Worm (Caenorhabditis elegans) whole organism, late embryonic: ENCODE data around the gene tig-2.
"Not testable (repeated sequence)": the region's sequence is repeated elsewhere in the genome, so short reads cannot be mapped to it uniquely, and the experiment has no call there.

Experiments
- C08G9.2 ChIP-seq: sonication (generic microtip); optimal IDR thresholded peaks from 2 replicates; lab custom pipeline; 2016; ENCODE audit warnings: mild to moderate bottlenecking, missing genetic modification characterization, moderate library complexity, missing compliant biosample characterization
- C38D4.7 ChIP-seq: fragments of 200-800 bp; sonication (Bioruptor generic); optimal IDR thresholded peaks from 2 replicates; lab custom pipeline; 2018; ENCODE audit warnings: mild to moderate bottlenecking, missing genetic modification characterization, moderate library complexity, missing compliant biosample characterization
- F13H6.1 ChIP-seq: sonication (generic microtip); optimal IDR thresholded peaks from 2 replicates; lab custom pipeline; 2016; ENCODE audit warnings: missing genetic modification characterization, missing compliant biosample characterization
- K02D7.2 ChIP-seq: sonication (generic microtip); optimal IDR thresholded peaks from 2 replicates; lab custom pipeline; 2017; ENCODE audit warnings: mild to moderate bottlenecking, missing genetic modification characterization, missing compliant biosample characterization
- Y22D7AL.16 ChIP-seq: sonication (generic microtip); optimal IDR thresholded peaks from 2 replicates; lab custom pipeline; 2016; ENCODE audit warnings: missing genetic modification characterization, missing compliant biosample characterization
- ahr-1 ChIP-seq: sonication (generic microtip); optimal IDR thresholded peaks from 2 replicates; lab custom pipeline; 2016; ENCODE audit warnings: missing genetic modification characterization, missing compliant biosample characterization
- ama-1 ChIP-seq: fragments of 150-350 bp; optimal IDR thresholded peaks from 2 replicates; lab custom pipeline; 2014
- ceh-14 ChIP-seq: sonication (generic microtip); optimal IDR thresholded peaks from 2 replicates; lab custom pipeline; 2016; ENCODE audit warnings: missing genotype, missing genetic modification characterization, missing compliant biosample characterization
- ceh-18 ChIP-seq: sonication (generic microtip); optimal IDR thresholded peaks from 2 replicates; lab custom pipeline; 2016; ENCODE audit warnings: missing genetic modification characterization, missing compliant biosample characterization
- ceh-19 ChIP-seq: fragments of 200-800 bp; sonication (Bioruptor generic); optimal IDR thresholded peaks from 2 replicates; lab custom pipeline; 2018; ENCODE audit warnings: mild to moderate bottlenecking, missing genetic modification characterization, missing compliant biosample characterization
- ceh-22 ChIP-seq: sonication (generic microtip); optimal IDR thresholded peaks from 2 replicates; lab custom pipeline; 2017; ENCODE audit warnings: missing biosample characterization, missing genetic modification characterization
- ceh-24 ChIP-seq: sonication (generic microtip); optimal IDR thresholded peaks from 2 replicates; lab custom pipeline; 2016; ENCODE audit warnings: mild to moderate bottlenecking, missing genetic modification characterization, missing compliant biosample characterization
- ceh-30 ChIP-seq: fragments of 150-350 bp; optimal IDR thresholded peaks from 2 replicates; lab custom pipeline; 2014; ENCODE audit warnings: missing biosample characterization, missing genetic modification characterization
- ceh-45 ChIP-seq: fragments of 200-800 bp; sonication (Bioruptor generic); IDR thresholded peaks from 2 replicates; pipeline ENCODE4 v1.3.6; 2022; ENCODE audit warnings: missing genetic modification reagents, missing genetic modification characterization, missing compliant biosample characterization
- ceh-9 ChIP-seq: sonication (generic microtip); optimal IDR thresholded peaks from 2 replicates; lab custom pipeline; 2016; ENCODE audit warnings: mild to moderate bottlenecking, missing genetic modification characterization, inconsistent platforms, missing compliant biosample characterization
- che-1 ChIP-seq: sonication (generic microtip); optimal IDR thresholded peaks from 2 replicates; lab custom pipeline; 2016; ENCODE audit warnings: mild to moderate bottlenecking, missing genetic modification characterization, missing compliant biosample characterization
- dmd-4 ChIP-seq: sonication (generic microtip); optimal IDR thresholded peaks from 2 replicates; lab custom pipeline; 2016; ENCODE audit warnings: borderline replicate concordance, missing genetic modification characterization, missing compliant biosample characterization
- elt-2 ChIP-seq: sonication (generic microtip); optimal IDR thresholded peaks from 2 replicates; lab custom pipeline; 2016; ENCODE audit warnings: missing genetic modification reagents, missing genetic modification characterization, missing compliant biosample characterization
- ets-4 ChIP-seq: sonication (generic microtip); optimal IDR thresholded peaks from 2 replicates; lab custom pipeline; 2016; ENCODE audit warnings: missing genetic modification characterization, missing compliant biosample characterization
- eyg-1 ChIP-seq: sonication (generic microtip); optimal IDR thresholded peaks from 2 replicates; lab custom pipeline; 2016; ENCODE audit warnings: missing genotype, missing genetic modification characterization, missing compliant biosample characterization
- fax-1 ChIP-seq: sonication (generic microtip); optimal IDR thresholded peaks from 2 replicates; lab custom pipeline; 2016; ENCODE audit warnings: missing genotype, missing genetic modification characterization, missing compliant biosample characterization
- fkh-6 ChIP-seq: sonication (generic microtip); optimal IDR thresholded peaks from 2 replicates; lab custom pipeline; 2016; ENCODE audit warnings: missing genetic modification characterization, missing compliant biosample characterization
- hlh-15 ChIP-seq: sonication (generic microtip); optimal IDR thresholded peaks from 2 replicates; lab custom pipeline; 2016; ENCODE audit warnings: missing genetic modification characterization, missing compliant biosample characterization
- hlh-6 ChIP-seq: sonication (generic microtip); optimal IDR thresholded peaks from 2 replicates; lab custom pipeline; 2016; ENCODE audit warnings: missing genotype, missing genetic modification characterization, missing compliant biosample characterization
- hlh-8 ChIP-seq: sonication (generic microtip); optimal IDR thresholded peaks from 2 replicates; lab custom pipeline; 2016; ENCODE audit warnings: missing genotype, missing genetic modification characterization, missing compliant biosample characterization
- lim-6 ChIP-seq: sonication (generic microtip); optimal IDR thresholded peaks from 2 replicates; lab custom pipeline; 2016; ENCODE audit warnings: missing genetic modification characterization, missing compliant biosample characterization
- lin-11 ChIP-seq: fragments of 200-800 bp; sonication (Bioruptor generic); optimal IDR thresholded peaks from 2 replicates; lab custom pipeline; 2018; ENCODE audit warnings: mild to moderate bottlenecking, missing genetic modification characterization, missing compliant biosample characterization
- nhr-11 ChIP-seq: fragments of 150-350 bp; optimal IDR thresholded peaks from 2 replicates; lab custom pipeline; 2014; ENCODE audit warnings: missing biosample characterization, missing genetic modification characterization
- odd-2 ChIP-seq: sonication (generic microtip); optimal IDR thresholded peaks from 2 replicates; lab custom pipeline; 2017; ENCODE audit warnings: antibody characterized with exemption, mild to moderate bottlenecking, missing genetic modification characterization, missing compliant biosample characterization
- pag-3 ChIP-seq: sonication (generic microtip); optimal IDR thresholded peaks from 2 replicates; lab custom pipeline; 2016; ENCODE audit warnings: missing compliant biosample characterization, missing genetic modification characterization, borderline replicate concordance
- pax-1 ChIP-seq: fragments of 150-350 bp; optimal IDR thresholded peaks from 2 replicates; lab custom pipeline; 2014; ENCODE audit warnings: missing biosample characterization, missing genetic modification characterization
- ref-2 ChIP-seq: sonication (generic microtip); optimal IDR thresholded peaks from 2 replicates; lab custom pipeline; 2016; ENCODE audit warnings: missing genetic modification characterization, missing compliant biosample characterization
- rnt-1 ChIP-seq: sonication (generic microtip); optimal IDR thresholded peaks from 2 replicates; lab custom pipeline; 2016; ENCODE audit warnings: missing genetic modification characterization, missing compliant biosample characterization
- sox-2 ChIP-seq: fragments of 200-800 bp; sonication (Bioruptor generic); IDR thresholded peaks from 2 replicates; pipeline ENCODE4 v1.3.6; 2022; ENCODE audit warnings: missing genetic modification reagents, missing genetic modification characterization, missing compliant biosample characterization
- tbx-7 ChIP-seq: sonication (generic microtip); optimal IDR thresholded peaks from 2 replicates; lab custom pipeline; 2016; ENCODE audit warnings: missing genotype, missing genetic modification characterization, missing compliant biosample characterization
- unc-3 ChIP-seq, 2 experiments: fragments of 200-800 bp in 1 of 2; sonication (Bioruptor generic) in 1 of 2; sonication (generic microtip) in 1 of 2; conservative IDR thresholded peaks in 1 of 2; optimal IDR thresholded peaks in 1 of 2; 2 replicates each; pipeline versions ENCODE4 v1.3.6 to Lab custom; 2016 to 2022; ENCODE audit warnings: missing compliant biosample characterization in 2 of 2, missing genetic modification characterization in 2 of 2, missing genetic modification reagents in 1 of 2
- unc-55 ChIP-seq: sonication (generic microtip); optimal IDR thresholded peaks from 2 replicates; lab custom pipeline; 2017; ENCODE audit warnings: missing biosample characterization, missing genetic modification reagents, missing genetic modification characterization
- unc-86 ChIP-seq: sonication (generic microtip); optimal IDR thresholded peaks from 2 replicates; lab custom pipeline; 2016; ENCODE audit warnings: missing genetic modification characterization, missing compliant biosample characterization
- zip-5 ChIP-seq: sonication (generic microtip); optimal IDR thresholded peaks from 2 replicates; lab custom pipeline; 2016; ENCODE audit warnings: missing genetic modification characterization, missing compliant biosample characterization

Gene tig-2

ce11 chrV:4766501-4766900 is 36.5 kb upstream of the tig-2 start, which contains the start of gene C18G1.8:
Gene C18G1.8 (minus strand): TSS chrV:4766601.
- TF ChIP-seq ceh-9 (tag; lab: Kevin White, UChicago): no peak

- TF ChIP-seq odd-2, pag-3, ceh-22 (tag; lab: Kevin White, UChicago): not testable (repeated sequence)
Observed at ce11 chrV:4760674-4761073, 30.7 kb upstream of the tig-2 start, which contains the start of gene bgnt-1.4. Gene bgnt-1.4 (plus strand): TSS chrV:4760974.

- TF ChIP-seq K02D7.2 (tag; lab: Kevin White, UChicago) (no peak), fkh-6 (tag; lab: Kevin White, UChicago) (no peak), fax-1 (no peak), C38D4.7 (GFP tag; lab: Kevin White, UChicago) (no peak), Y22D7AL.16 (tag; lab: Kevin White, UChicago) (no peak), elt-2 (no peak), ceh-14 (tag; lab: Kevin White, UChicago) (no peak), hlh-15 (tag; lab: Kevin White, UChicago) (no peak), ceh-19 (GFP tag; lab: Kevin White, UChicago) (no peak), lim-6 (no peak), sox-2 (GFP tag; lab: Robert Waterston, UW) (no peak), eyg-1 (tag; lab: Kevin White, UChicago) (no peak), ceh-30 (tag; lab: Kevin White, UChicago) (no peak), ceh-24 (tag; lab: Kevin White, UChicago) (no peak)
Observed at ce11 chrV:4758540-4758939, 28.6 kb upstream of the tig-2 start.

- TF ChIP-seq ceh-24 (tag; lab: Kevin White, UChicago) (no peak), che-1 (no peak), ets-4 (tag; lab: Kevin White, UChicago) (no peak), ama-1 (lab: Kevin White, UChicago) (no peak), rnt-1 (tag; lab: Kevin White, UChicago) (no peak), nhr-11 (tag; lab: Kevin White, UChicago) (no peak), hlh-8 (no peak), unc-55 (GFP tag; lab: Kevin White, UChicago) (no peak), F13H6.1 (tag; lab: Kevin White, UChicago) (no peak), eyg-1 (tag; lab: Kevin White, UChicago) (no peak), ahr-1 (no peak), pag-3 (tag; lab: Kevin White, UChicago) (no peak), ceh-30 (tag; lab: Kevin White, UChicago) (no peak), ref-2 (tag; lab: Kevin White, UChicago) (no peak)
Observed at ce11 chrV:4758019-4758418, 28.1 kb upstream of the tig-2 start.

ce11 chrV:4755308-4756029 is 25.5 kb upstream of the tig-2 start, which contains the start of gene pgl-3:
Gene pgl-3 (plus strand): TSS chrV:4755979.
- TF ChIP-seq ama-1 (lab: Kevin White, UChicago) (no peak), C38D4.7 (GFP tag; lab: Kevin White, UChicago) (no peak), sox-2 (GFP tag; lab: Robert Waterston, UW) (no peak), unc-3 (GFP tag; conservative IDR thresholded peaks at IDR 0.05; lab: Robert Waterston, UW) (no peak), unc-3 (tag; optimal IDR thresholded peaks at IDR 0.05; lab: Kevin White, UChicago) (no peak), tbx-7 (tag; lab: Kevin White, UChicago) (no peak), ets-4 (tag; lab: Kevin White, UChicago) (no peak), hlh-8 (no peak), dmd-4 (no peak), ceh-45 (GFP tag; lab: Robert Waterston, UW) (no peak), C08G9.2 (no peak), pax-1 (tag; lab: Kevin White, UChicago) (no peak), lin-11 (tag; lab: Kevin White, UChicago) (no peak), unc-86 (tag; lab: Kevin White, UChicago) (no peak), zip-5 (tag; lab: Kevin White, UChicago) (no peak), ceh-18 (no peak), hlh-6 (tag; lab: Kevin White, UChicago) (no peak), che-1 (no peak)
- TF ChIP-seq, all 69 proteins: peak for 0
